Worm (Caenorhabditis elegans) whole organism, mixed stage, embryonic: Measurements from ENCODE around the gene W09G12.10.

ENCODE experiments used
- lin-32 ChIP-seq: fragments of 200-800 bp; sonication (Bioruptor generic); optimal IDR thresholded peaks from 2 replicates; lab custom pipeline; 2018; ENCODE audit warnings: mild to moderate bottlenecking, missing genetic modification characterization, missing compliant biosample characterization
- nhr-237 ChIP-seq: fragments of 150-350 bp; optimal IDR thresholded peaks from 2 replicates; lab custom pipeline; 2014; ENCODE audit warnings: missing biosample characterization, missing genetic modification characterization

- TF ChIP-seq lin-32 (GFP tag; lab: Kevin White, UChicago) (no peak), nhr-237 (tag; lab: Kevin White, UChicago) (no peak)
Measured at ce11 chrIV:1224781-1225180, 3.7 kb upstream of the W09G12.10 start.
